Fruit fly (Drosophila melanogaster): ENCODE data around the gene CapaR.

CapaR gene

DNA sequence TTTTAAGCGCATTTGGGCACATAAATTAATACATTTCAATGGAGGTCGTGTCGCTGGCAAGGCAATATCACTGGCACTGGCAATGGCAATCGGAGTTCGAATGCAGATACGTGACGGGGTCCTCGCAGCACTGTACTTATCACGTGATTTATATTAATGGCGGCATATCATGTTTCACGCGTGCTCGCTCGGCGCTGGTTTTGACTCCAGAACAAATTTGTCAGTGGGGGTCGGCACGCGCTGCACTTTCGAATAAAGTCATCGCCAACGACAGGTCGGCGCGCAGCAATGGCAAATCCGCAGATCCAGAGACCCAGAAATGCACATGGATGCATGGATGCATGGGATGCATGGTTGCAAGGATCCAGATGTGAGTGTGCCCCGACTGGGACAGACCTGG, 29.3 kb upstream of the CapaR start:
- TF ChIP-seq HLHmδ (GFP tag; optimal IDR thresholded peaks at IDR 0.05) (peak; percentile 8), CG11247 (GFP tag; IDR thresholded peaks at IDR 0.05) (no peak), CG7963 (GFP tag; IDR thresholded peaks at IDR 0.05; ENCODE audit: partially characterized antibody) (0 out of 3 replicates have a peak, but pooled peaks have one; percentile 49), Fer1 (GFP tag; optimal IDR thresholded peaks at IDR 0.05) (no peak)

dm6 chr3L:21586528-21586927, 24.5 kb upstream of the CapaR start, which contains the start of gene TfAP-2:
Gene TfAP-2 (plus strand): TSS chr3L:21586828.
- no peak for TF ChIP-seq CG8388 (GFP tag; optimal IDR thresholded peaks at IDR 0.05)
- TF ChIP-seq vnd (GFP tag; IDR thresholded peaks at IDR 0.05; ENCODE audit: partially characterized antibody) = 0 out of 3 replicates have a peak, but pooled peaks have one; percentile 20

dm6 chr3L:21585397-21585796, 23.4 kb upstream of the CapaR start:
- TF ChIP-seq CG9609 (GFP tag; optimal IDR thresholded peaks at IDR 0.05) (no peak), gce (GFP tag; IDR thresholded peaks at IDR 0.05) (no peak), sens-2 (GFP tag; IDR thresholded peaks at IDR 0.05) (no peak), lola (GFP tag; optimal IDR thresholded peaks at IDR 0.05) (peak in 1 of 3 experiments; percentile 53), CG17359 (tag; optimal IDR thresholded peaks at IDR 0.05) (no peak), CG9437 (GFP tag; optimal IDR thresholded peaks at IDR 0.05) (peak; percentile 8), H15 (GFP tag; IDR thresholded peaks at IDR 0.05) (peak; percentile 32; the same call in 2 of the 3 replicates), Mes4 (GFP tag; optimal IDR thresholded peaks at IDR 0.05) (no peak), CG10274 (GFP tag; optimal IDR thresholded peaks at IDR 0.05) (no peak), CG14710 (tag; optimal IDR thresholded peaks at IDR 0.05) (peak; percentile 35), CG10979 (tag; optimal IDR thresholded peaks at IDR 0.05) (peak; percentile 60), pita (GFP tag; optimal IDR thresholded peaks at IDR 0.05) (no peak), Hey (tag; optimal IDR thresholded peaks at IDR 0.05) (no peak), sr (GFP tag; IDR thresholded peaks at IDR 0.05) (no peak), crol (GFP tag; IDR thresholded peaks at IDR 0.05) (no peak), CG10267 (tag; optimal IDR thresholded peaks at IDR 0.05) (peak; percentile 23), vfl (GFP tag; optimal IDR thresholded peaks at IDR 0.05) (no peak), CHES-1-like (GFP tag; optimal IDR thresholded peaks at IDR 0.05) (no peak), CG17829 (tag; optimal IDR thresholded peaks at IDR 0.05) (peak; percentile 7), Awh (GFP tag; IDR thresholded peaks at IDR 0.05) (no peak), CG7271 (tag; optimal IDR thresholded peaks at IDR 0.05) (no peak), CG14667 (GFP tag; IDR thresholded peaks at IDR 0.05) (0 out of 2 replicates have a peak, but pooled peaks have one; percentile 12), wdn (GFP tag; IDR thresholded peaks at IDR 0.05) (no peak), bcd (GFP tag; optimal IDR thresholded peaks at IDR 0.05) (no peak), B-H2 (GFP tag; optimal IDR thresholded peaks at IDR 0.05) (no peak), D19A (tag; optimal IDR thresholded peaks at IDR 0.05) (no peak), CG11695 (GFP tag; IDR thresholded peaks at IDR 0.05) (no peak), ranshi (GFP tag; IDR thresholded peaks at IDR 0.05) (0 out of 2 replicates have a peak, but pooled peaks have one; percentile 20), Hsf (GFP tag; optimal IDR thresholded peaks at IDR 0.05) (no peak), Hr3 (GFP tag; optimal IDR thresholded peaks at IDR 0.05) (peak; percentile 31), ab (GFP tag; optimal IDR thresholded peaks at IDR 0.05) (no peak), CG18764 (GFP tag; optimal IDR thresholded peaks at IDR 0.05) (peak; percentile 0), CG4854 (GFP tag; optimal IDR thresholded peaks at IDR 0.05) (no peak), CG17328 (GFP tag; IDR thresholded peaks at IDR 0.05) (peak; percentile 42; the same call in 1 of the 2 replicates), maf-S (GFP tag; optimal IDR thresholded peaks at IDR 0.05) (no peak), unpg (GFP tag; optimal IDR thresholded peaks at IDR 0.05) (no peak), Pdp1 (GFP tag; optimal IDR thresholded peaks at IDR 0.05) (peak in 1 of 2 experiments; percentile 22), CG4404 (GFP tag; IDR thresholded peaks at IDR 0.05) (peak; percentile 8; the same call in 1 of the 2 replicates), tio (GFP tag; optimal IDR thresholded peaks at IDR 0.05) (peak; percentile 29), CG1602 (GFP tag; optimal IDR thresholded peaks at IDR 0.05) (peak; percentile 19)

Data from whole organism, embryonic.